Worm (Caenorhabditis elegans): ENCODE measurements around the gene R08A2.2.

R08A2.2 gene

ce11 chrV:14685435-14686058 is 30.0 kb downstream of the R08A2.2 start, which contains the start of gene C47E8.4 (continued):
- TF ChIP-seq drap-1 (GFP tag; optimal IDR thresholded peaks at IDR 0.05) = peak; percentile 86
- TF ChIP-seq lin-13 (tag; optimal IDR thresholded peaks at IDR 0.05) = peak; percentile 98
- TF ChIP-seq sem-2 (GFP tag; optimal IDR thresholded peaks at IDR 0.05) = no peak
- TF ChIP-seq ceh-83 (GFP tag; optimal IDR thresholded peaks at IDR 0.05) = peak; percentile 73
- TF ChIP-seq hlh-1 (tag; optimal IDR thresholded peaks at IDR 0.05) = peak; percentile 72
- TF ChIP-seq nhr-237 (tag; optimal IDR thresholded peaks at IDR 0.05) = peak; percentile 97

ce11 chrV:14684359-14685312 is 30.9 kb downstream of the R08A2.2 start, which contains the start of gene hsp-90:
TSS of gene hsp-90 (plus strand) at chrV:14684918.
- TF ChIP-seq flh-1 (GFP tag; optimal IDR thresholded peaks at IDR 0.05) (no peak), hlh-1 (tag; optimal IDR thresholded peaks at IDR 0.05) (no peak), unc-62 (GFP tag; optimal IDR thresholded peaks at IDR 0.05) (no peak), sptf-1 (tag; optimal IDR thresholded peaks at IDR 0.05) (no peak), mep-1 (tag; optimal IDR thresholded peaks at IDR 0.05) (no peak), elt-1 (tag; optimal IDR thresholded peaks at IDR 0.05; ENCODE audit: borderline replicate concordance, insufficient read depth) (no peak), ceh-43 (GFP tag; optimal IDR thresholded peaks at IDR 0.05) (no peak), elt-3 (tag; optimal IDR thresholded peaks at IDR 0.05) (no peak), mab-5 (tag; optimal IDR thresholded peaks at IDR 0.05) (no peak), lin-13 (tag; optimal IDR thresholded peaks at IDR 0.05) (no peak), nhr-12 (tag; optimal IDR thresholded peaks at IDR 0.05) (no peak), drap-1 (GFP tag; optimal IDR thresholded peaks at IDR 0.05) (no peak), sem-2 (GFP tag; optimal IDR thresholded peaks at IDR 0.05) (no peak), ces-1 (GFP tag; optimal IDR thresholded peaks at IDR 0.05) (no peak), pha-4 (tag; optimal IDR thresholded peaks at IDR 0.05) (no peak), unc-39 (tag; optimal IDR thresholded peaks at IDR 0.05) (no peak), M03D4.4 (tag; optimal IDR thresholded peaks at IDR 0.05) (no peak)

ce11 chrV:14683926-14684325 is 31.6 kb downstream of the R08A2.2 start:
- TF ChIP-seq elt-3 (tag; optimal IDR thresholded peaks at IDR 0.05) = no peak
- no peak for TF ChIP-seq nhr-237 (tag; optimal IDR thresholded peaks at IDR 0.05)
- no peak for TF ChIP-seq cnd-1 (tag; optimal IDR thresholded peaks at IDR 0.05)
- no peak for TF ChIP-seq ceh-83 (GFP tag; optimal IDR thresholded peaks at IDR 0.05)
- TF ChIP-seq bed-3 (GFP tag; optimal IDR thresholded peaks at IDR 0.05) = no peak
- no peak for TF ChIP-seq lsy-2 (tag; optimal IDR thresholded peaks at IDR 0.05)
- no peak for TF ChIP-seq tbx-8 (GFP tag; optimal IDR thresholded peaks at IDR 0.05)
- no peak for TF ChIP-seq drap-1 (GFP tag; optimal IDR thresholded peaks at IDR 0.05)
- no peak for TF ChIP-seq nhr-76 (tag; optimal IDR thresholded peaks at IDR 0.05)
- TF ChIP-seq mep-1 (tag; optimal IDR thresholded peaks at IDR 0.05) = no peak
- TF ChIP-seq unc-62 (GFP tag; optimal IDR thresholded peaks at IDR 0.05) = no peak
- TF ChIP-seq ces-1 (GFP tag; optimal IDR thresholded peaks at IDR 0.05) = no peak
- no peak for TF ChIP-seq ztf-11 (tag; optimal IDR thresholded peaks at IDR 0.05)
- no peak for TF ChIP-seq mab-5 (tag; optimal IDR thresholded peaks at IDR 0.05)

ce11 chrV:14683291-14683690 is 32.2 kb downstream of the R08A2.2 start:
- TF ChIP-seq lsy-2 (tag; optimal IDR thresholded peaks at IDR 0.05) (no peak), ztf-11 (tag; optimal IDR thresholded peaks at IDR 0.05) (no peak), flh-1 (GFP tag; optimal IDR thresholded peaks at IDR 0.05) (no peak)

- TF ChIP-seq nhr-2 (tag; optimal IDR thresholded peaks at IDR 0.05) (no peak), ceh-39 (tag; optimal IDR thresholded peaks at IDR 0.05) (no peak)
Observed at ce11 chrV:14682870-14683269, 32.6 kb downstream of the R08A2.2 start.

- TF ChIP-seq nhr-237 (tag; optimal IDR thresholded peaks at IDR 0.05) (no peak), ceh-43 (GFP tag; optimal IDR thresholded peaks at IDR 0.05) (no peak), drap-1 (GFP tag; optimal IDR thresholded peaks at IDR 0.05) (no peak), bed-3 (GFP tag; optimal IDR thresholded peaks at IDR 0.05) (no peak), M03D4.4 (tag; optimal IDR thresholded peaks at IDR 0.05) (no peak), mls-2 (tag; optimal IDR thresholded peaks at IDR 0.05) (no peak), lsy-2 (tag; optimal IDR thresholded peaks at IDR 0.05) (no peak), mep-1 (tag; optimal IDR thresholded peaks at IDR 0.05) (no peak), nhr-28 (tag; optimal IDR thresholded peaks at IDR 0.05) (no peak), tbx-8 (GFP tag; optimal IDR thresholded peaks at IDR 0.05) (no peak), cnd-1 (tag; optimal IDR thresholded peaks at IDR 0.05) (no peak), ztf-11 (tag; optimal IDR thresholded peaks at IDR 0.05) (no peak), lin-32 (GFP tag; optimal IDR thresholded peaks at IDR 0.05) (no peak), mab-5 (tag; optimal IDR thresholded peaks at IDR 0.05) (no peak), ham-2 (GFP tag; optimal IDR thresholded peaks at IDR 0.05) (no peak), unc-62 (GFP tag; optimal IDR thresholded peaks at IDR 0.05) (no peak), lin-13 (tag; optimal IDR thresholded peaks at IDR 0.05) (no peak)
Observed at ce11 chrV:14680014-14680413, 35.5 kb downstream of the R08A2.2 start, which contains the start of gene C47E8.3. TSS of gene C47E8.3 (plus strand) at chrV:14680314.
